Worm (Caenorhabditis elegans): Measurements from ENCODE around the gene C15F1.5.

C15F1.5 gene

DNA sequence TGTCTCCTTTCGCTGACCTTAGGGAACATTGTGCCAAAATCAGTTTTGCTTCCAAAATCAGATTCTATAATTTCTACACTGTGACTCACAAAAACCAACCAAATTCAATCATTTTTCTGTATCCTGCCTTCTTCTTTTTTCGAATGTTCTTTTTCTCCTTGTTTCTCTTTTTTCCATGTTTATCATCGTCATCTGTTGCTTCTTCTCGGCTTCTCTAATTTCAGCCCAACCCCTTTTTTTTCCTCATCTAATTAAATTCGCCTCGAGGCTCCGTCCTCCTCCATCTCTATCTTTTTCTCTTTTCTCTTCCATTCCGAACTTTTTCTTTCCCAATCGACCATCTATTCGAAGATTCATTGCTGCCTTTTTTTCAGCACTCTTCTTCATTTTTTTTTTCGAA is 24.3 kb upstream of the C15F1.5 start, which contains the start of gene unc-104 (continued):
- TF ChIP-seq zfp-3 (GFP tag; conservative IDR thresholded peaks at IDR 0.05) (no peak), mep-1 (tag; optimal IDR thresholded peaks at IDR 0.05) (peak; percentile 24), spr-3 (GFP tag; optimal IDR thresholded peaks at IDR 0.05) (no peak), aly-2 (tag; optimal IDR thresholded peaks at IDR 0.05) (no peak), nhr-25 (tag; optimal IDR thresholded peaks at IDR 0.05; ENCODE audit: borderline replicate concordance, insufficient read depth) (no peak), ceh-62 (tag; optimal IDR thresholded peaks at IDR 0.05) (no peak), fos-1 (tag; optimal IDR thresholded peaks at IDR 0.05) (no peak), unc-62 (GFP tag; optimal IDR thresholded peaks at IDR 0.05 in 1 of 2) (peak in 1 of 2 experiments; percentile 63), unc-62 (tag; optimal IDR thresholded peaks at IDR 0.05) (no peak), Y75B8A.6 (GFP tag; IDR thresholded peaks at IDR 0.05) (no peak), lir-3 (tag; optimal IDR thresholded peaks at IDR 0.05) (no peak), unc-39 (tag; optimal IDR thresholded peaks at IDR 0.05) (no peak)

DNA sequence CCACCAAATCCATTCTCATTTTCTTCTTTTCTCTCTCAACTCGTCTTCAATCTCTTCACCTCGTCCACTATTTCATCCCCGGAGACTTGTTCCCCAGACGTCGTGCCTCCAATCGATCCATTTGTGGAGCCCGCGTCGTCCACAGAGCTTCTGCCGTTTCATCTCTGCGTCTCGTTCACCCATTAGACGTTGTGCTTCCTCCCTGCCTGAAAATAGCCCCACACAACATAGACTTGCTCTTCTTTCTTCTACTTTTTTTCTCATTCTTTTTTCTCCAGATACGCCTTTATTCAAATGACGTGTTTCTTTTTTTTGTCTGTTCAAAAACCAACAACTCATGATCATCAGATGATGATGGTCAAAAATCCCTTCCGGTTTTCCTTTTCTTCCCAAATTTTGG is 22.5 kb upstream of the C15F1.5 start:
- no peak for TF ChIP-seq mes-2 (tag; optimal IDR thresholded peaks at IDR 0.05; ENCODE audit: poor library complexity, severe bottlenecking)
- TF ChIP-seq mdl-1 (tag; optimal IDR thresholded peaks at IDR 0.05): peak in 1 of 2 experiments; percentile 5
- no peak for TF ChIP-seq zip-11 (GFP tag; IDR thresholded peaks at IDR 0.05)
- peak; percentile 3 for TF ChIP-seq nhr-11 (tag; optimal IDR thresholded peaks at IDR 0.05)
- no peak for TF ChIP-seq F10B5.3 (tag; optimal IDR thresholded peaks at IDR 0.05)
- no peak for TF ChIP-seq daf-19 (GFP tag; conservative IDR thresholded peaks at IDR 0.05)
- TF ChIP-seq ceh-62 (tag; optimal IDR thresholded peaks at IDR 0.05): no peak
- TF ChIP-seq Y75B8A.6 (GFP tag; IDR thresholded peaks at IDR 0.05): no peak
- TF ChIP-seq vab-7 (GFP tag; IDR thresholded peaks at IDR 0.05): peak; percentile 28; the same call in 1 of the 2 replicates
- peak; percentile 50 for TF ChIP-seq mep-1 (tag; optimal IDR thresholded peaks at IDR 0.05)
- peak; percentile 44 for TF ChIP-seq dmd-6 (GFP tag; IDR thresholded peaks at IDR 0.05)
- peak in 1 of 2 experiments; percentile 66 for TF ChIP-seq unc-62 (GFP tag; optimal IDR thresholded peaks at IDR 0.05 in 1 of 2)
- no peak for TF ChIP-seq unc-62 (tag; optimal IDR thresholded peaks at IDR 0.05)
- TF ChIP-seq F26F4.8 (GFP tag; conservative IDR thresholded peaks at IDR 0.05): no peak
- TF ChIP-seq dpl-1 (GFP tag; optimal IDR thresholded peaks at IDR 0.05): peak; percentile 5
- peak; percentile 87 for TF ChIP-seq fkh-10 (GFP tag; optimal IDR thresholded peaks at IDR 0.05)
- no peak for TF ChIP-seq Y5F2A.4 (GFP tag; optimal IDR thresholded peaks at IDR 0.05)
- no peak for TF ChIP-seq skn-1 (tag; optimal IDR thresholded peaks at IDR 0.05)
- peak; percentile 76 for TF ChIP-seq rbr-2 (tag; optimal IDR thresholded peaks at IDR 0.05)
- TF ChIP-seq egl-43 (GFP tag; IDR thresholded peaks at IDR 0.05): no peak
- no peak for TF ChIP-seq lin-13 (GFP tag; optimal IDR thresholded peaks at IDR 0.05)
- peak; percentile 77 for TF ChIP-seq ceh-20 (GFP tag; IDR thresholded peaks at IDR 0.05)
- peak; percentile 64 for TF ChIP-seq hmg-1.1 (GFP tag; IDR thresholded peaks at IDR 0.05)
- peak; percentile 59 for TF ChIP-seq hlh-30 (tag; optimal IDR thresholded peaks at IDR 0.05; ENCODE audit: insufficient read depth)
- no peak for TF ChIP-seq lin-15B (tag; optimal IDR thresholded peaks at IDR 0.05)
- peak; percentile 33 for TF ChIP-seq hlh-11 (tag; optimal IDR thresholded peaks at IDR 0.05)
- peak; percentile 43 for TF ChIP-seq F37D6.2 (tag; optimal IDR thresholded peaks at IDR 0.05)
- peak; percentile 57; the same call in 1 of the 2 replicates for TF ChIP-seq ctbp-1 (GFP tag; IDR thresholded peaks at IDR 0.05)
- 0 out of 2 replicates have a peak, but pooled peaks have one; percentile 37 for TF ChIP-seq nhr-42 (GFP tag; IDR thresholded peaks at IDR 0.05)
- TF ChIP-seq hif-1 (tag; optimal IDR thresholded peaks at IDR 0.05): peak in 1 of 2 experiments; percentile 33
- TF ChIP-seq nhr-48 (tag; optimal IDR thresholded peaks at IDR 0.05): no peak
- TF ChIP-seq lim-7 (GFP tag; IDR thresholded peaks at IDR 0.05): no peak
- TF ChIP-seq ceh-28 (tag; optimal IDR thresholded peaks at IDR 0.05): peak; percentile 50
- no peak for TF ChIP-seq dmd-8 (GFP tag; IDR thresholded peaks at IDR 0.05)
- peak in 1 of 2 experiments; percentile 66 for TF ChIP-seq lsy-2 (tag; optimal IDR thresholded peaks at IDR 0.05)
- no peak for TF ChIP-seq php-3 (GFP tag; IDR thresholded peaks at IDR 0.05)
- no peak for TF ChIP-seq snpc-1.2 (GFP tag; IDR thresholded peaks at IDR 0.05)
- TF ChIP-seq T26A8.4 (GFP tag; IDR thresholded peaks at IDR 0.05): no peak
